Comparison of ENCODE assay signal across 5 fruit fly cellular contexts in the genomic region with DNA sequence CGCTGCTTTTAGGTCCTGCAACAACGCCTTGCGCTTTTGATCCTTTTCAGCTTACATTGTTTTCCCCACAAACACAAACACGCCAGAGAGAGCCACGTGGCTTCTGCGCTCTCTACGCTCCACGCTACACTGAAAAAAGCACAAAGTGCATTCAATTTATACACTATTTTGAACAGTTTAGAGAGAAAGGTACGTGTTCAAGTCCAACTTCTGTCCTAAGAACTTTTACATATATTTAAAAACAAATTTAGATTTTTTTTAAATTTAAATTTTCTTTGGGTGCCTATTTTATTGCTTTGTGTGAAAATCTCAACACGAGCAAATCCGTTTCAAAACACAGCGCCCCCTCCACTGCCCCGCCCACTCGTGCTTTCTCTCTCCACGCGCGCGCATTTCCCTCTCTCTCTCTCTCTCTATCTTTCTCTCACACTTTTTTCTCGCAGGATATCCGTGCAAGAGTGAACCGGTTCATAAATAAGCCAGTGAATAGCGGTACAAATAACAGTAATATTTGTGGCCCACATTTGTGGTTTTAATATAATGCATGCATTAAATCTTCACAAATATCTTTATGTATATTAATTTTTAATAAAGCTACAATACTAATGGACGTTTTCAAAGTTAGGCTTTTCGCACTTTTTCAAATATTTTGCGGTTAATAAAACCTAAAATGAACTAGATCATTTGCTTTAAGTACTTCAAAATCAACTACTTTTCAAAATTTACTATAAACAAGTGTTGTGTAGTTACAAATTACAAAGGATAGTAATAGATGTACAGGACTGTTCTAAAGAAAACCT.
TF ChIP-seq lines count a peak whose summit lies in the region.

No protein-coding gene starts in this region.

- TF ChIP-seq CTCF in whole organism, embryonic (GFP tag; optimal IDR thresholded peaks at IDR 0.05; lab: Kevin White, UChicago) = peak; percentile 31

TF ChIP-seq in whole organism, adult, 20 proteins besides CTCF, POLR2A, EP300 and RAD21 (continues in another document):
- TF ChIP-seq CG1620 (GFP tag; optimal IDR thresholded peaks at IDR 0.05; lab: Kevin White, UChicago) (peak; percentile 16), toe (GFP tag; optimal IDR thresholded peaks at IDR 0.05; lab: Kevin White, UChicago) (no peak), CG33017 (tag; optimal IDR thresholded peaks at IDR 0.05; lab: Kevin White, UChicago) (peak; percentile 64), kay (GFP tag; lab: Kevin White, UChicago; ENCODE audit: borderline replicate concordance) (no peak), ovo (GFP tag; optimal IDR thresholded peaks at IDR 0.05; lab: Kevin White, UChicago) (peak; percentile 10), Mnt (GFP tag; optimal IDR thresholded peaks at IDR 0.05; lab: Kevin White, UChicago) (peak; percentile 68), CG7101 (tag; optimal IDR thresholded peaks at IDR 0.05; lab: Kevin White, UChicago) (peak; percentile 76), Crg-1 (GFP tag; optimal IDR thresholded peaks at IDR 0.05; lab: Kevin White, UChicago) (no peak), CG5204 (GFP tag; optimal IDR thresholded peaks at IDR 0.05; lab: Kevin White, UChicago) (peak; percentile 6), cic (GFP tag; optimal IDR thresholded peaks at IDR 0.05; lab: Kevin White, UChicago) (no peak), tj (GFP tag; optimal IDR thresholded peaks at IDR 0.05; lab: Kevin White, UChicago) (peak; percentile 41), CG7045 (GFP tag; optimal IDR thresholded peaks at IDR 0.05; lab: Kevin White, UChicago) (peak; percentile 65), Hr96 (GFP tag; optimal IDR thresholded peaks at IDR 0.05; lab: Kevin White, UChicago) (no peak), CG11617 (GFP tag; optimal IDR thresholded peaks at IDR 0.05; lab: Kevin White, UChicago) (peak; percentile 66), CG12768 (GFP tag; optimal IDR thresholded peaks at IDR 0.05; lab: Kevin White, UChicago) (peak; percentile 52), Clk (GFP tag; optimal IDR thresholded peaks at IDR 0.05; lab: Kevin White, UChicago) (peak; percentile 60)

TF ChIP-seq in whole organism, embryonic, 481 proteins besides CTCF, POLR2A, EP300 and RAD21 (continues in another document):
- TF ChIP-seq CG11093 (GFP tag; IDR thresholded peaks at IDR 0.05; lab: Robert Waterston, UW) (peak; percentile 58; the same call in 2 of the 3 replicates), CG18619 (GFP tag; optimal IDR thresholded peaks at IDR 0.05; lab: Kevin White, UChicago) (peak; percentile 77), CG12071 (GFP tag; optimal IDR thresholded peaks at IDR 0.05; lab: Kevin White, UChicago) (peak; percentile 71), YL-1 (GFP tag; optimal IDR thresholded peaks at IDR 0.05; lab: Kevin White, UChicago) (peak; percentile 36), NFAT (GFP tag; IDR thresholded peaks at IDR 0.05; lab: Robert Waterston, UW) (peak; percentile 64), danr (GFP tag; IDR thresholded peaks at IDR 0.05; lab: Robert Waterston, UW) (peak; percentile 63; the same call in 1 of the 2 replicates), vnd (GFP tag; IDR thresholded peaks at IDR 0.05; lab: Robert Waterston, UW; ENCODE audit: partially characterized antibody) (no peak), CG6765 (GFP tag; optimal IDR thresholded peaks at IDR 0.05; lab: Kevin White, UChicago) (peak; percentile 70), Fer3 (tag; optimal IDR thresholded peaks at IDR 0.05; lab: Kevin White, UChicago) (peak; percentile 82), unc-4 (GFP tag; IDR thresholded peaks at IDR 0.05; lab: Robert Waterston, UW; ENCODE audit: partially characterized antibody) (no peak), Nf-YB (GFP tag; optimal IDR thresholded peaks at IDR 0.05; lab: Kevin White, UChicago) (peak; percentile 63), prd (optimal IDR thresholded peaks at IDR 0.05; lab: Kevin White, UChicago) (no peak), prd (GFP tag; IDR thresholded peaks at IDR 0.05; lab: Robert Waterston, UW) (peak; percentile 90), ap (GFP tag; IDR thresholded peaks at IDR 0.05; lab: Robert Waterston, UW) (peak; percentile 82), CG10209 (GFP tag; optimal IDR thresholded peaks at IDR 0.05; lab: Kevin White, UChicago) (peak; percentile 74)

TF ChIP-seq in whole organism, prepupa, 60 proteins besides CTCF, POLR2A, EP300 and RAD21 (continues in another document):
- TF ChIP-seq CG6854 (GFP tag; optimal IDR thresholded peaks at IDR 0.05; lab: Kevin White, UChicago) = peak; percentile 45
- TF ChIP-seq Sox15 (GFP tag; optimal IDR thresholded peaks at IDR 0.05; lab: Kevin White, UChicago) = peak; percentile 48
- peak; percentile 77 for TF ChIP-seq Met (GFP tag; optimal IDR thresholded peaks at IDR 0.05; lab: Kevin White, UChicago)
- TF ChIP-seq vri (GFP tag; optimal IDR thresholded peaks at IDR 0.05; lab: Kevin White, UChicago) = peak; percentile 61
- TF ChIP-seq CG3919 (GFP tag; optimal IDR thresholded peaks at IDR 0.05; lab: Kevin White, UChicago) = peak; percentile 83
- peak; percentile 77 for TF ChIP-seq CG34406 (GFP tag; optimal IDR thresholded peaks at IDR 0.05; lab: Kevin White, UChicago)
- peak; percentile 79 for TF ChIP-seq Hr4 (GFP tag; optimal IDR thresholded peaks at IDR 0.05; lab: Kevin White, UChicago)
- TF ChIP-seq lz (GFP tag; optimal IDR thresholded peaks at IDR 0.05; lab: Kevin White, UChicago) = peak; percentile 73
- peak; percentile 71 for TF ChIP-seq CG10669 (GFP tag; optimal IDR thresholded peaks at IDR 0.05; lab: Kevin White, UChicago)
- TF ChIP-seq pdm3 (GFP tag; optimal IDR thresholded peaks at IDR 0.05; lab: Kevin White, UChicago) = peak; percentile 79
- peak; percentile 85 for TF ChIP-seq CG10631 (GFP tag; optimal IDR thresholded peaks at IDR 0.05; lab: Kevin White, UChicago)
- TF ChIP-seq CG16779 (tag; optimal IDR thresholded peaks at IDR 0.05; lab: Kevin White, UChicago) = peak; percentile 60
- peak; percentile 60 for TF ChIP-seq CG6808 (GFP tag; optimal IDR thresholded peaks at IDR 0.05; lab: Kevin White, UChicago)
- TF ChIP-seq fkh (GFP tag; optimal IDR thresholded peaks at IDR 0.05; lab: Kevin White, UChicago) = peak; percentile 4
- TF ChIP-seq Hr39 (GFP tag; optimal IDR thresholded peaks at IDR 0.05; lab: Kevin White, UChicago) = peak; percentile 60
- peak; percentile 78 for TF ChIP-seq CG11294 (GFP tag; IDR thresholded peaks at IDR 0.05; lab: Robert Waterston, UW)
- peak; percentile 87 for TF ChIP-seq CG32006 (GFP tag; optimal IDR thresholded peaks at IDR 0.05; lab: Kevin White, UChicago)

TF ChIP-seq in whole organism, pupa, 21 proteins besides CTCF, POLR2A, EP300 and RAD21 (continues in another document):
- TF ChIP-seq CG10348 (GFP tag; IDR thresholded peaks at IDR 0.05; lab: Robert Waterston, UW) (0 out of 2 replicates have a peak, but pooled peaks have one; percentile 24), gl (tag; optimal IDR thresholded peaks at IDR 0.05; lab: Kevin White, UChicago) (peak; percentile 55), rn (GFP tag; IDR thresholded peaks at IDR 0.05; lab: Robert Waterston, UW) (peak; percentile 25; the same call in 1 of the 2 replicates), D1 (tag; optimal IDR thresholded peaks at IDR 0.05; lab: Kevin White, UChicago) (peak; percentile 34), Pif1B (GFP tag; optimal IDR thresholded peaks at IDR 0.05; lab: Kevin White, UChicago) (peak; percentile 70), CG4496 (GFP tag; IDR thresholded peaks at IDR 0.05; lab: Robert Waterston, UW) (peak; percentile 93), CG34367 (tag; optimal IDR thresholded peaks at IDR 0.05; lab: Kevin White, UChicago) (peak; percentile 71), CG9948 (tag; optimal IDR thresholded peaks at IDR 0.05; lab: Kevin White, UChicago) (peak; percentile 81), Snoo (tag; optimal IDR thresholded peaks at IDR 0.05; lab: Kevin White, UChicago) (peak; percentile 54), EcR (GFP tag; optimal IDR thresholded peaks at IDR 0.05; lab: Kevin White, UChicago) (no peak), Ets98B (GFP tag; IDR thresholded peaks at IDR 0.05; lab: Robert Waterston, UW) (peak; percentile 91), CG32121 (GFP tag; IDR thresholded peaks at IDR 0.05; lab: Robert Waterston, UW) (peak; percentile 87), CG14655 (GFP tag; optimal IDR thresholded peaks at IDR 0.05; lab: Kevin White, UChicago) (peak; percentile 83), CG15710 (tag; optimal IDR thresholded peaks at IDR 0.05; lab: Kevin White, UChicago) (peak; percentile 77), Pif1A (GFP tag; optimal IDR thresholded peaks at IDR 0.05; lab: Kevin White, UChicago) (peak; percentile 78), CG13204 (GFP tag; optimal IDR thresholded peaks at IDR 0.05; lab: Kevin White, UChicago) (peak; percentile 46), CG8301 (tag; optimal IDR thresholded peaks at IDR 0.05; lab: Kevin White, UChicago) (peak; percentile 75), CG8159 (tag; optimal IDR thresholded peaks at IDR 0.05; lab: Kevin White, UChicago) (peak; percentile 82)

TF ChIP-seq in whole organism, wandering third instar larva, 38 proteins besides CTCF, POLR2A, EP300 and RAD21 (continues in another document):
- TF ChIP-seq dmrt93B (GFP tag; optimal IDR thresholded peaks at IDR 0.05; lab: Kevin White, UChicago) (peak; percentile 33), CG9705 (GFP tag; optimal IDR thresholded peaks at IDR 0.05; lab: Kevin White, UChicago) (no peak), woc (GFP tag; optimal IDR thresholded peaks at IDR 0.05; lab: Kevin White, UChicago) (peak; percentile 50), OdsH (GFP tag; optimal IDR thresholded peaks at IDR 0.05; lab: Kevin White, UChicago) (peak; percentile 63), Vsx2 (GFP tag; optimal IDR thresholded peaks at IDR 0.05; lab: Kevin White, UChicago; ENCODE audit: partially characterized antibody) (no peak), Dif (GFP tag; optimal IDR thresholded peaks at IDR 0.05; lab: Kevin White, UChicago; ENCODE audit: partially characterized antibody) (no peak), rgr (GFP tag; optimal IDR thresholded peaks at IDR 0.05; lab: Kevin White, UChicago) (peak; percentile 82), dsf (GFP tag; optimal IDR thresholded peaks at IDR 0.05; lab: Kevin White, UChicago; ENCODE audit: borderline replicate concordance) (no peak), h (GFP tag; optimal IDR thresholded peaks at IDR 0.05; lab: Kevin White, UChicago) (peak; percentile 82), Hr78 (GFP tag; optimal IDR thresholded peaks at IDR 0.05; lab: Kevin White, UChicago) (no peak), Hr83 (GFP tag; optimal IDR thresholded peaks at IDR 0.05; lab: Kevin White, UChicago; ENCODE audit: poor library complexity, severe bottlenecking) (no peak), Myc (optimal IDR thresholded peaks at IDR 0.05; lab: Kevin White, UChicago) (no peak), N (GFP tag; optimal IDR thresholded peaks at IDR 0.05; lab: Kevin White, UChicago) (no peak), Mio (GFP tag; optimal IDR thresholded peaks at IDR 0.05; lab: Kevin White, UChicago) (no peak), ey (GFP tag; optimal IDR thresholded peaks at IDR 0.05; lab: Kevin White, UChicago) (peak; percentile 65), brk (GFP tag; optimal IDR thresholded peaks at IDR 0.05; lab: Kevin White, UChicago) (peak; percentile 64), jim (GFP tag; optimal IDR thresholded peaks at IDR 0.05; lab: Kevin White, UChicago) (no peak), Abd-B (GFP tag; optimal IDR thresholded peaks at IDR 0.05; lab: Kevin White, UChicago) (no peak), foxo (GFP tag; optimal IDR thresholded peaks at IDR 0.05; lab: Kevin White, UChicago) (peak in 1 of 2 experiments; percentile 77), Jra (GFP tag; optimal IDR thresholded peaks at IDR 0.05; lab: Kevin White, UChicago) (no peak)
